Worm (Caenorhabditis elegans): ENCODE data around the gene ccd-5.

- no peak for TF ChIP-seq pha-4 (tag; optimal IDR thresholded peaks at IDR 0.05)
- TF ChIP-seq madf-6 (GFP tag; IDR thresholded peaks at IDR 0.05), result no peak; the same call in 1 of the 2 replicates
- no peak for TF ChIP-seq fkh-3 (tag; optimal IDR thresholded peaks at IDR 0.05)
- TF ChIP-seq repo-1 (tag; optimal IDR thresholded peaks at IDR 0.05), result no peak
- no peak for TF ChIP-seq lsy-27 (tag; optimal IDR thresholded peaks at IDR 0.05; ENCODE audit: borderline replicate concordance, insufficient read depth)
These were observed 20.2 kb downstream of the ccd-5 start, which contains the start of gene aat-3 for ce11 chrX:2552210-2552674.
